Fruit fly (Drosophila melanogaster) whole organism, embryonic: ENCODE data around the gene Traf4.

Experiments used
- CG11723 ChIP-seq: fragments of 200-800 bp; sonication (Bioruptor generic); optimal IDR thresholded peaks from 2 replicates; lab custom pipeline; 2017; ENCODE audit warnings: missing biosample characterization, mild to moderate bottlenecking, missing genetic modification characterization
- CG13775 ChIP-seq: fragments of 200-800 bp; sonication (Bioruptor generic); optimal IDR thresholded peaks from 3 replicates; lab custom pipeline; 2017; ENCODE audit warnings: missing biosample characterization, mild to moderate bottlenecking, missing genetic modification characterization
- CG14441 ChIP-seq: fragments of 200-800 bp; sonication (Bioruptor generic); IDR thresholded peaks from 2 replicates; pipeline ENCODE4 v1.3.6; 2022; ENCODE audit warnings: missing biosample characterization, missing genetic modification characterization
- CG1529 ChIP-seq: fragments of 200-800 bp; sonication (Bioruptor generic); optimal IDR thresholded peaks from 3 replicates; lab custom pipeline; 2018; ENCODE audit warnings: missing biosample characterization, missing genetic modification characterization
- CG1647 ChIP-seq: fragments of 200-800 bp; sonication (Bioruptor generic); optimal IDR thresholded peaks from 3 replicates; lab custom pipeline; 2016; ENCODE audit warnings: missing biosample characterization, missing genetic modification characterization
- CG16815 ChIP-seq: fragments of 200-800 bp; sonication (Bioruptor generic); optimal IDR thresholded peaks from 3 replicates; lab custom pipeline; 2017; ENCODE audit warnings: missing biosample characterization, mild to moderate bottlenecking, missing genetic modification characterization
- CG17612 ChIP-seq: fragments of 200-800 bp; sonication (Bioruptor generic); IDR thresholded peaks from 2 replicates; pipeline ENCODE4 v1.3.6; 2022; ENCODE audit warnings: missing biosample characterization, missing genetic modification characterization
- CG18262 ChIP-seq: fragments of 200-800 bp; optimal IDR thresholded peaks from 3 replicates; lab custom pipeline; 2019; ENCODE audit warnings: missing biosample characterization, mild to moderate bottlenecking, missing genetic modification characterization, moderate library complexity
- CG18619 ChIP-seq: fragments of 200-800 bp; sonication (Bioruptor generic); optimal IDR thresholded peaks from 3 replicates; lab custom pipeline; 2017; ENCODE audit warnings: missing biosample characterization, mild to moderate bottlenecking, missing genetic modification characterization
- CG2116 ChIP-seq: fragments of 200-800 bp; sonication (Bioruptor generic); optimal IDR thresholded peaks from 3 replicates; lab custom pipeline; 2018; ENCODE audit warnings: missing biosample characterization, mild to moderate bottlenecking, missing genetic modification characterization
- CG3407 ChIP-seq: fragments of 200-800 bp; sonication (Bioruptor generic); optimal IDR thresholded peaks from 2 replicates; lab custom pipeline; 2018; ENCODE audit warnings: missing biosample characterization, mild to moderate bottlenecking, missing genetic modification characterization
- CG34422 ChIP-seq: fragments of 200-800 bp; sonication (Bioruptor generic); IDR thresholded peaks from 3 replicates; pipeline ENCODE4 v1.3.6; 2022; ENCODE audit warnings: missing biosample characterization, missing genetic modification characterization
- CG43689 ChIP-seq: fragments of 200-800 bp; sonication (Bioruptor generic); IDR thresholded peaks from 2 replicates; pipeline ENCODE4 v1.3.6; 2022; ENCODE audit warnings: missing biosample characterization, missing genetic modification characterization
- CG4404 ChIP-seq: fragments of 200-800 bp; sonication (Bioruptor generic); IDR thresholded peaks from 2 replicates; pipeline ENCODE4 v1.3.6; 2022; ENCODE audit warnings: missing biosample characterization, missing genetic modification characterization
- CG4424 ChIP-seq: fragments of 200-800 bp; sonication (Bioruptor generic); optimal IDR thresholded peaks from 3 replicates; lab custom pipeline; 2016; ENCODE audit warnings: missing biosample characterization, missing genetic modification characterization
- CG6254 ChIP-seq: fragments of 200-800 bp; sonication (Bioruptor generic); optimal IDR thresholded peaks from 3 replicates; lab custom pipeline; 2017; ENCODE audit warnings: mild to moderate bottlenecking, missing biosample characterization, missing genetic modification reagents, missing genetic modification characterization
- CG6765 ChIP-seq: fragments of 200-800 bp; sonication (Bioruptor generic); optimal IDR thresholded peaks from 3 replicates; lab custom pipeline; 2017; ENCODE audit warnings: missing biosample characterization, mild to moderate bottlenecking, missing genetic modification characterization
- CG6813 ChIP-seq: fragments of 200-800 bp; sonication (Bioruptor generic); optimal IDR thresholded peaks from 2 replicates; lab custom pipeline; 2017; ENCODE audit warnings: missing biosample characterization, missing genetic modification characterization, mild to moderate bottlenecking, moderate library complexity, missing genetic modification reagents
- CG8359 ChIP-seq: fragments of 200-800 bp; sonication (Bioruptor generic); optimal IDR thresholded peaks from 2 replicates; lab custom pipeline; 2017; ENCODE audit warnings: missing biosample characterization, mild to moderate bottlenecking, missing genetic modification characterization, borderline replicate concordance
- CG8478 ChIP-seq: fragments of >200 bp; optimal IDR thresholded peaks from 2 replicates; lab custom pipeline; 2018
- CG8924 ChIP-seq: fragments of 200-800 bp; optimal IDR thresholded peaks from 3 replicates; lab custom pipeline; 2019; ENCODE audit warnings: missing biosample characterization, mild to moderate bottlenecking, missing genetic modification characterization, moderate library complexity
- CG9437 ChIP-seq: fragments of 200-800 bp; sonication (Bioruptor generic); optimal IDR thresholded peaks from 2 replicates; lab custom pipeline; 2018; ENCODE audit warnings: missing biosample characterization, mild to moderate bottlenecking, missing genetic modification characterization
- CG9876 ChIP-seq: fragments of 200-800 bp; sonication (Bioruptor generic); optimal IDR thresholded peaks from 2 replicates; lab custom pipeline; 2016; ENCODE audit warnings: missing biosample characterization, missing genetic modification characterization
- CG9932 ChIP-seq: fragments of 200-800 bp; sonication (Bioruptor generic); IDR thresholded peaks from 2 replicates; pipeline ENCODE4 v1.3.6; 2022; ENCODE audit warnings: missing biosample characterization, missing genetic modification characterization
- Dek ChIP-seq: fragments of 200-800 bp; sonication (Bioruptor generic); optimal IDR thresholded peaks from 3 replicates; lab custom pipeline; 2019; ENCODE audit warnings: missing biosample characterization, mild to moderate bottlenecking, missing genetic modification characterization, moderate library complexity
- HLH4C ChIP-seq: fragments of 200-800 bp; sonication (Bioruptor generic); IDR thresholded peaks from 3 replicates; pipeline ENCODE4 v1.3.6; 2022; ENCODE audit warnings: missing biosample characterization, missing genetic modification characterization; ENCODE audit not compliant: partially characterized antibody
- Lim3 ChIP-seq: fragments of 200-800 bp; sonication (Bioruptor generic); IDR thresholded peaks from 2 replicates; pipeline ENCODE4 v1.3.6; 2022; ENCODE audit warnings: missing biosample characterization, missing genetic modification characterization
- Neu2 ChIP-seq: fragments of 200-800 bp; sonication (Bioruptor generic); optimal IDR thresholded peaks from 3 replicates; lab custom pipeline; 2016; ENCODE audit warnings: missing biosample characterization, missing genetic modification characterization, borderline replicate concordance
- Oli ChIP-seq: fragments of 200-800 bp; sonication (Bioruptor generic); optimal IDR thresholded peaks from 2 replicates; lab custom pipeline; 2018; ENCODE audit warnings: missing biosample characterization, mild to moderate bottlenecking, missing genetic modification characterization, moderate library complexity
- Ravus ChIP-seq: fragments of 200-800 bp; sonication (Bioruptor generic); IDR thresholded peaks from 2 replicates; pipeline ENCODE4 v1.3.6; 2022; ENCODE audit warnings: missing biosample characterization, missing genetic modification characterization
- Spps ChIP-seq: fragments of 200-800 bp; sonication (Bioruptor generic); optimal IDR thresholded peaks from 2 replicates; lab custom pipeline; 2018; ENCODE audit warnings: missing biosample characterization, mild to moderate bottlenecking, missing genetic modification characterization
- Usf ChIP-seq: fragments of 200-800 bp; sonication (Bioruptor generic); optimal IDR thresholded peaks from 2 replicates; lab custom pipeline; 2017; ENCODE audit warnings: missing genotype, missing biosample characterization, missing genetic modification characterization
- ash1 ChIP-seq: fragments of 200-800 bp; sonication (Bioruptor generic); optimal IDR thresholded peaks from 2 replicates; lab custom pipeline; 2018; ENCODE audit warnings: missing biosample characterization, mild to moderate bottlenecking, missing genetic modification characterization
- bsh ChIP-seq, 2 experiments: fragments of 200-800 bp; sonication (Bioruptor generic); optimal IDR thresholded peaks; 2 replicates each; lab custom pipeline; 2017 to 2018; ENCODE audit warnings: mild to moderate bottlenecking in 2 of 2, missing biosample characterization in 2 of 2, missing genetic modification characterization in 2 of 2, moderate library complexity in 1 of 2
- chif ChIP-seq, 2 experiments: fragments of 200-800 bp; sonication (Bioruptor generic); optimal IDR thresholded peaks; 3 replicates each; lab custom pipeline; 2016; ENCODE audit warnings: missing biosample characterization in 2 of 2, missing genetic modification characterization in 2 of 2
- chinmo ChIP-seq: fragments of 200-800 bp; sonication (Bioruptor generic); IDR thresholded peaks from 4 replicates; pipeline ENCODE4 v1.3.6; 2022; ENCODE audit warnings: missing biosample characterization, missing genetic modification characterization; ENCODE audit not compliant: partially characterized antibody
- dan ChIP-seq: fragments of 200-800 bp; sonication (Bioruptor generic); IDR thresholded peaks from 2 replicates; pipeline ENCODE4 v1.3.6; 2022; ENCODE audit warnings: missing biosample characterization, missing genetic modification characterization
- danr ChIP-seq: fragments of 200-800 bp; sonication (Bioruptor generic); IDR thresholded peaks from 2 replicates; pipeline ENCODE4 v1.3.6; 2022; ENCODE audit warnings: missing biosample characterization, missing genetic modification characterization
- gsb ChIP-seq: fragments of 200-800 bp; sonication (Bioruptor generic); IDR thresholded peaks from 2 replicates; pipeline ENCODE4 v1.3.6; 2022; ENCODE audit warnings: missing biosample characterization, missing genetic modification characterization
- jing ChIP-seq: fragments of 200-800 bp; sonication (Bioruptor generic); optimal IDR thresholded peaks from 2 replicates; lab custom pipeline; 2018; ENCODE audit warnings: missing biosample characterization, mild to moderate bottlenecking, missing genetic modification characterization
- kay ChIP-seq: fragments of 200-800 bp; sonication (Bioruptor generic); optimal IDR thresholded peaks from 2 replicates; lab custom pipeline; 2016; ENCODE audit warnings: missing biosample characterization, missing genetic modification characterization
- lmd ChIP-seq: fragments of 200-800 bp; sonication (Bioruptor generic); IDR thresholded peaks from 2 replicates; pipeline ENCODE4 v1.3.6; 2022; ENCODE audit warnings: missing biosample characterization, missing genetic modification characterization
- maf-S ChIP-seq: fragments of 200-800 bp; sonication (Bioruptor generic); optimal IDR thresholded peaks from 2 replicates; lab custom pipeline; 2016; ENCODE audit warnings: missing biosample characterization, missing genetic modification characterization
- mam ChIP-seq: fragments of 200-800 bp; sonication (Bioruptor generic); optimal IDR thresholded peaks from 3 replicates; lab custom pipeline; 2016; ENCODE audit warnings: missing biosample characterization, missing genetic modification characterization
- mirr ChIP-seq: fragments of 200-800 bp; sonication (Bioruptor generic); optimal IDR thresholded peaks from 3 replicates; lab custom pipeline; 2018; ENCODE audit warnings: missing biosample characterization, mild to moderate bottlenecking, missing genetic modification characterization
- psq ChIP-seq: fragments of 200-800 bp; sonication (Bioruptor generic); optimal IDR thresholded peaks from 2 replicates; lab custom pipeline; 2017; ENCODE audit warnings: missing biosample characterization, missing genetic modification characterization
- slou ChIP-seq: fragments of 200-800 bp; sonication (Bioruptor generic); optimal IDR thresholded peaks from 3 replicates; lab custom pipeline; 2016; ENCODE audit warnings: missing biosample characterization, missing genetic modification characterization
- ttk ChIP-seq: fragments of 200-800 bp; sonication (Bioruptor generic); IDR thresholded peaks from 2 replicates; pipeline ENCODE4 v2.1.2; 2022; ENCODE audit warnings: missing biosample characterization, missing genetic modification characterization
- tup ChIP-seq: fragments of 200-800 bp; sonication (Bioruptor generic); optimal IDR thresholded peaks from 2 replicates; lab custom pipeline; 2016; ENCODE audit warnings: missing biosample characterization, mild to moderate bottlenecking, missing genetic modification characterization, moderate library complexity

Gene Traf4

DNA sequence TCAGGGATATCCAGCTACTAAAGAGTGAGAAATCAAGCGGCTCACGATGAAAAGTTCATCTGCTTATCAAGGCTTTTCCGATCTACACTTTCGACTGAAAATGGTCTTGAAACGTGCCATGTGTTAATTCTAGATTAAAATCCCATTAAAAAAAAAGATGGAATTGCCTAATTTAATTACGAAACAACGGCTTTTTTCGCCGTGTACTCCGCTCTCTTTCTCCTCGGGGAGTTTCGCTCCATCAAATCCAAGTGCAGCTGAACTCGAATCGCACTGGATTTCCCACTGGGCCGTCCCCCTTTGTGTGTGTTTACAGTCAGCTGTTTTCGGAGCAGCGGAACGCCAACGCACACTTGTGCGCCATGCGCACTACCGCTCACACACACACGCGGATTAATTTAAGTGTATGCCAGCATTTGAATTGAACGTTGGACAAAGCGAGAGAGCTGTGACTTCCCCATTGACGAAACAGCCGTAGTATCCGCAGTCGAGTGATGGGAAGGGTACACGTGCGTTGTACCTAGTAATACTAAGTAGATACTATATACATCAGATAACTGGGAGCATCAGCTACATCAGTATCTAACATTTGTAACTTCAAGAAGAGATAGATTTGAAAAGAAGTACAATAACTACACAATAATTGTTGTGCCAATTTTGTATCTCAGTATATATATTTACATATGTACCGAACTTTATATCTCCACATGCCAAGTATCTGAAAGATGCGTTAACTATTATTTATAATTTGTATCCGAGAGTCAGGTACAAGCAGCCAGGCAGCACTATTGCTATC lies 28.6 kb upstream of the Traf4 start (continued):
- TF ChIP-seq CG4424 (GFP tag; lab: Kevin White, UChicago): peak; percentile 88
- TF ChIP-seq ttk (GFP tag; lab: Robert Waterston, UW): peak; percentile 70
- peak; percentile 64 for TF ChIP-seq danr
- TF ChIP-seq CG4404 (GFP tag; lab: Robert Waterston, UW): peak; percentile 61
- peak; percentile 99 for TF ChIP-seq chinmo (GFP tag; lab: Robert Waterston, UW)
- 0 out of 2 replicates have a peak, but pooled peaks have one; percentile 13 for TF ChIP-seq Lim3 (GFP tag; lab: Robert Waterston, UW)
- no peak for TF ChIP-seq CG2116 (GFP tag; lab: Kevin White, UChicago)
- peak; percentile 70 for TF ChIP-seq CG8924 (tag; lab: Kevin White, UChicago)
- peak; percentile 52 for TF ChIP-seq tup
- TF ChIP-seq mam (GFP tag; lab: Kevin White, UChicago): peak; percentile 69
- peak; percentile 49 for TF ChIP-seq Ravus (GFP tag; lab: Robert Waterston, UW)
- TF ChIP-seq ash1: no peak
- TF ChIP-seq Usf (GFP tag; lab: Kevin White, UChicago): peak; percentile 36
- peak; percentile 99 for TF ChIP-seq CG18262 (tag; lab: Kevin White, UChicago)
- TF ChIP-seq CG34422: peak; percentile 78; the same call in 2 of the 3 replicates
- TF ChIP-seq CG6765 (GFP tag; lab: Kevin White, UChicago): peak; percentile 64
- no peak for TF ChIP-seq psq
- TF ChIP-seq maf-S (GFP tag; lab: Kevin White, UChicago): peak; percentile 77
- TF ChIP-seq CG1647: peak; percentile 70
- peak; percentile 10 for TF ChIP-seq CG8478 (lab: Kevin White, UChicago)
- peak; percentile 64 for TF ChIP-seq slou (GFP tag; lab: Kevin White, UChicago)
- peak; percentile 55 for TF ChIP-seq Spps (tag; lab: Kevin White, UChicago)
- TF ChIP-seq Neu2: peak; percentile 3
- peak; percentile 85 for TF ChIP-seq CG17612 (GFP tag; lab: Robert Waterston, UW)
- peak; percentile 78 for TF ChIP-seq CG13775
- peak; percentile 75 for TF ChIP-seq Dek (tag; lab: Kevin White, UChicago)
- TF ChIP-seq CG14441 (GFP tag; lab: Robert Waterston, UW): peak; percentile 83
- TF ChIP-seq dan: no peak; the same call in 1 of the 2 replicates
- TF ChIP-seq CG8359 (GFP tag; lab: Kevin White, UChicago): peak; percentile 78
- peak; percentile 67 for TF ChIP-seq CG16815 (GFP tag; lab: Kevin White, UChicago)
- TF ChIP-seq CG1529 (GFP tag; lab: Kevin White, UChicago): peak; percentile 39
- peak; percentile 71 for TF ChIP-seq CG3407 (GFP tag; lab: Kevin White, UChicago)
- peak; percentile 84 for TF ChIP-seq Oli (tag; lab: Kevin White, UChicago)
- TF ChIP-seq chif (GFP tag; optimal IDR thresholded peaks at IDR 0.05; lab: Kevin White, UChicago): peak; percentile 67 to 82
- TF ChIP-seq CG6254 (GFP tag; lab: Kevin White, UChicago): peak; percentile 90
- TF ChIP-seq HLH4C (GFP tag; lab: Robert Waterston, UW): no peak
- TF ChIP-seq gsb (GFP tag; lab: Robert Waterston, UW): peak; percentile 85
- TF ChIP-seq CG6813: peak; percentile 66
- peak; percentile 82 for TF ChIP-seq mirr (GFP tag; lab: Kevin White, UChicago)
- TF ChIP-seq CG9437 (GFP tag; lab: Kevin White, UChicago): peak; percentile 67
- peak; percentile 57 for TF ChIP-seq CG9876 (GFP tag; lab: Kevin White, UChicago)
- peak; percentile 67 for TF ChIP-seq CG18619 (GFP tag; lab: Kevin White, UChicago)
- peak; percentile 27 for TF ChIP-seq kay (GFP tag; lab: Kevin White, UChicago)
- TF ChIP-seq CG9932 (GFP tag; lab: Robert Waterston, UW): peak; percentile 79
- TF ChIP-seq bsh (GFP tag; optimal IDR thresholded peaks at IDR 0.05; lab: Kevin White, UChicago): peak; percentile 88 to 97
- TF ChIP-seq jing (GFP tag; lab: Kevin White, UChicago): peak; percentile 60
- TF ChIP-seq CG11723 (GFP tag; lab: Kevin White, UChicago): peak; percentile 72
- TF ChIP-seq lmd: peak; percentile 74
- TF ChIP-seq CG43689 (GFP tag; lab: Robert Waterston, UW): peak; percentile 83
